Worm (Caenorhabditis elegans): ENCODE data around the gene ram-5.

The ram-5 gene

ce11 chrX:14581429-14581828 is 31.5 kb downstream of the ram-5 start, which contains the start of gene sym-1:
TSS of gene sym-1 (plus strand) at chrX:14581622.
- no peak for TF ChIP-seq hlh-17 (GFP tag; optimal IDR thresholded peaks at IDR 0.05; ENCODE audit: borderline replicate concordance)
- TF ChIP-seq unc-86 (tag; optimal IDR thresholded peaks at IDR 0.05) = no peak
- TF ChIP-seq C16A3.4 (tag; optimal IDR thresholded peaks at IDR 0.05) = no peak
- no peak for TF ChIP-seq mef-2 (tag; optimal IDR thresholded peaks at IDR 0.05)
- peak in 1 of 6 experiments; percentile 15 for TF ChIP-seq elt-3 (tag; optimal IDR thresholded peaks at IDR 0.05)
- no peak for TF ChIP-seq hpl-2 (GFP tag; optimal IDR thresholded peaks at IDR 0.05)
- no peak for TF ChIP-seq lin-15B (tag; optimal IDR thresholded peaks at IDR 0.05)
- no peak for TF ChIP-seq nhr-11 (tag; optimal IDR thresholded peaks at IDR 0.05)
- TF ChIP-seq lin-13 (GFP tag; optimal IDR thresholded peaks at IDR 0.05) = no peak
- TF ChIP-seq grh-1 (GFP tag; IDR thresholded peaks at IDR 0.05) = no peak
- no peak for TF ChIP-seq unc-62 (GFP tag; optimal IDR thresholded peaks at IDR 0.05)
- no peak for TF ChIP-seq zag-1 (tag; optimal IDR thresholded peaks at IDR 0.05)
- no peak for TF ChIP-seq lir-3 (tag; optimal IDR thresholded peaks at IDR 0.05; ENCODE audit: poor library complexity)
- no peak for TF ChIP-seq hlh-4 (tag; optimal IDR thresholded peaks at IDR 0.05)
- peak; percentile 72 for TF ChIP-seq nhr-85 (tag)
- TF ChIP-seq egl-13 (tag; optimal IDR thresholded peaks at IDR 0.05) = no peak
- no peak for TF ChIP-seq unc-30 (tag; optimal IDR thresholded peaks at IDR 0.05)
- no peak for TF ChIP-seq nhr-19 (GFP tag; conservative IDR thresholded peaks at IDR 0.05)
- no peak for TF ChIP-seq nhr-20 (tag; optimal IDR thresholded peaks at IDR 0.05)
- no peak for TF ChIP-seq fkh-10 (GFP tag; optimal IDR thresholded peaks at IDR 0.05)
- no peak for TF ChIP-seq mdl-1 (tag; optimal IDR thresholded peaks at IDR 0.05)
- peak; percentile 91 for TF ChIP-seq blmp-1 (tag; optimal IDR thresholded peaks at IDR 0.05)
- no peak for TF ChIP-seq ceh-63 (GFP tag; optimal IDR thresholded peaks at IDR 0.05)
- no peak for TF ChIP-seq ztf-11 (tag; optimal IDR thresholded peaks at IDR 0.05)
- TF ChIP-seq nhr-28 (tag; optimal IDR thresholded peaks at IDR 0.05) = no peak
- TF ChIP-seq aha-1 (tag; optimal IDR thresholded peaks at IDR 0.05) = no peak
- no peak for TF ChIP-seq pax-3 (tag; optimal IDR thresholded peaks at IDR 0.05)
- peak; percentile 39 for TF ChIP-seq lin-14 (GFP tag; optimal IDR thresholded peaks at IDR 0.05)
- TF ChIP-seq tbx-2 (tag; optimal IDR thresholded peaks at IDR 0.05) = no peak
- no peak for TF ChIP-seq dsc-1 (tag; optimal IDR thresholded peaks at IDR 0.05)
- TF ChIP-seq nhr-47 (tag; optimal IDR thresholded peaks at IDR 0.05) = no peak
- no peak for TF ChIP-seq lin-35 (GFP tag; optimal IDR thresholded peaks at IDR 0.05)
- TF ChIP-seq ceh-90 (tag; optimal IDR thresholded peaks at IDR 0.05) = no peak
- TF ChIP-seq mep-1 (tag; optimal IDR thresholded peaks at IDR 0.05) = peak; percentile 32
- no peak for TF ChIP-seq mab-9 (GFP tag; IDR thresholded peaks at IDR 0.05)
- no peak for TF ChIP-seq fos-1 (tag; optimal IDR thresholded peaks at IDR 0.05)
- TF ChIP-seq sptf-1 (tag; optimal IDR thresholded peaks at IDR 0.05) = no peak
- no peak for TF ChIP-seq ceh-88 (GFP tag; IDR thresholded peaks at IDR 0.05)

ce11 chrX:14584335-14584734 is 34.4 kb downstream of the ram-5 start:
- TF ChIP-seq ama-1 (optimal IDR thresholded peaks at IDR 0.05) (no peak), ceh-8 (GFP tag; optimal IDR thresholded peaks at IDR 0.05) (no peak), nhr-77 (tag; optimal IDR thresholded peaks at IDR 0.05) (no peak), tbx-2 (tag; optimal IDR thresholded peaks at IDR 0.05) (no peak), nhr-85 (tag) (no peak), nhr-20 (tag; optimal IDR thresholded peaks at IDR 0.05) (no peak), alr-1 (tag; optimal IDR thresholded peaks at IDR 0.05; ENCODE audit: borderline replicate concordance) (no peak), dsc-1 (tag; optimal IDR thresholded peaks at IDR 0.05) (no peak), aly-2 (tag; optimal IDR thresholded peaks at IDR 0.05) (no peak), Y116A8C.19 (tag; optimal IDR thresholded peaks at IDR 0.05; ENCODE audit: borderline replicate concordance) (no peak), pag-3 (tag; optimal IDR thresholded peaks at IDR 0.05; ENCODE audit: borderline replicate concordance, insufficient read depth) (no peak), ceh-82 (tag; optimal IDR thresholded peaks at IDR 0.05) (no peak), nhr-28 (tag; optimal IDR thresholded peaks at IDR 0.05) (no peak), unc-62 (GFP tag; optimal IDR thresholded peaks at IDR 0.05) (no peak), zip-4 (GFP tag; optimal IDR thresholded peaks at IDR 0.05) (no peak), pax-3 (tag; optimal IDR thresholded peaks at IDR 0.05) (no peak), hlh-17 (GFP tag; optimal IDR thresholded peaks at IDR 0.05; ENCODE audit: borderline replicate concordance) (no peak)

All from whole organism, L1 larva.